Worm (Caenorhabditis elegans) whole organism, young adult: ENCODE data around the gene srz-71.

Experiments
- F39B2.1 ChIP-seq: fragments of 200-800 bp; sonication (Bioruptor generic); IDR thresholded peaks from 2 replicates; pipeline ENCODE4 v1.3.6; 2022; ENCODE audit warnings: missing genetic modification reagents, missing genetic modification characterization, missing compliant biosample characterization
- Y67H2A.10 ChIP-seq: fragments of 200-800 bp; sonication (Bioruptor generic); conservative IDR thresholded peaks from 2 replicates; pipeline ENCODE4 v1.3.6; 2022; ENCODE audit warnings: missing genetic modification reagents, missing genetic modification characterization, missing compliant biosample characterization
- lin-35 ChIP-seq, 3 experiments: fragments of 150-350 bp in 2 of 3; sonication (generic microtip) in 1 of 3; optimal IDR thresholded peaks; 2 replicates each; lab custom pipeline; 2014 to 2018; ENCODE audit warnings: missing biosample characterization in 3 of 3, missing genetic modification characterization in 3 of 3, missing genetic modification reagents in 3 of 3
- sea-2 ChIP-seq: fragments of 200-800 bp; sonication (Bioruptor generic); IDR thresholded peaks from 2 replicates; pipeline ENCODE4 v1.3.6; 2022; ENCODE audit warnings: missing genetic modification characterization, missing compliant biosample characterization
- tlf-1 ChIP-seq: fragments of 200-800 bp; sonication (Bioruptor generic); optimal IDR thresholded peaks from 2 replicates; lab custom pipeline; 2018; ENCODE audit warnings: mild to moderate bottlenecking, missing genetic modification characterization, missing compliant biosample characterization
- unc-62 ChIP-seq: fragments of 150-350 bp; optimal IDR thresholded peaks from 2 replicates; lab custom pipeline; 2014; ENCODE audit warnings: missing biosample characterization, missing genetic modification reagents, missing genetic modification characterization
- ztf-22 ChIP-seq: fragments of 200-800 bp; sonication (Bioruptor generic); optimal IDR thresholded peaks from 2 replicates; lab custom pipeline; 2018; ENCODE audit warnings: mild to moderate bottlenecking, missing genetic modification characterization, moderate library complexity, missing compliant biosample characterization

DNA sequence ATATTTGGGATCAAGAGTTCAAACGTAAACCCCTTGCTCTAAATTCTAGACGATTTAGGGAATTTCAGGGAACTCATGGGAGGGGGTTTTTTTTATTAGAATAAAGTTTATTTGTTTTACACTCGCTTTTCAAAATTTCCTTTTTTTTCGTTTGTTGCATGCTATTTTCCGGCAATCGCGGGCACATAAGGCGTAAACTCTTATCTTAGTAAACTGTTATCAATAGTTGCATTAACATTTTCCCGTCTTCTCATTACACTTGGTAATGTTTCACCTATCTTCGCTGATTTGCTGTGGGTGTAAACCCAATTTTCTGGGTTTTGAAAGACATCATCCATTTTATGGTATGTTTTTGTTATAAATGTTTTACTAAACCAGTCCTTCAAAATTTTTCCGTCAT lies 38.8 kb upstream of the srz-71 start:
- TF ChIP-seq ztf-22 (GFP tag; lab: Kevin White, UChicago) (no peak), F39B2.1 (no peak), sea-2 (no peak), tlf-1 (GFP tag; lab: Kevin White, UChicago) (no peak), unc-62 (GFP tag; lab: Kevin White, UChicago) (no peak), lin-35 (GFP tag; optimal IDR thresholded peaks at IDR 0.05; lab: Kevin White, UChicago) (no peak), Y67H2A.10 (GFP tag; lab: Robert Waterston, UW) (no peak)
